Worm (Caenorhabditis elegans) whole organism, L1 larva: Measurements from ENCODE around the gene F43E2.1.

ENCODE experiments used
- C04F5.9 ChIP-seq: sonication (generic microtip); optimal IDR thresholded peaks from 2 replicates; lab custom pipeline; 2016; ENCODE audit warnings: missing genetic modification characterization, missing compliant biosample characterization
- C34B4.2 ChIP-seq: sonication (generic microtip); optimal IDR thresholded peaks from 2 replicates; lab custom pipeline; 2017; ENCODE audit warnings: mild to moderate bottlenecking, missing genetic modification characterization, missing compliant biosample characterization
- aha-1 ChIP-seq: fragments of 150-350 bp; optimal IDR thresholded peaks from 2 replicates; lab custom pipeline; 2014; ENCODE audit warnings: missing biosample characterization, missing genetic modification characterization
- alr-1 ChIP-seq: fragments of 200-800 bp; sonication (Bioruptor generic); optimal IDR thresholded peaks from 2 replicates; lab custom pipeline; 2018; ENCODE audit warnings: borderline replicate concordance, mild to moderate bottlenecking, missing genetic modification characterization, missing compliant biosample characterization
- aly-2 ChIP-seq: fragments of 150-350 bp; optimal IDR thresholded peaks from 2 replicates; lab custom pipeline; 2014; ENCODE audit warnings: missing biosample characterization, missing genetic modification characterization
- ceh-63 ChIP-seq: fragments of 200-800 bp; sonication (Bioruptor generic); optimal IDR thresholded peaks from 2 replicates; lab custom pipeline; 2018; ENCODE audit warnings: mild to moderate bottlenecking, missing genetic modification characterization, missing compliant biosample characterization
- ceh-8 ChIP-seq: fragments of 200-800 bp; sonication (Bioruptor generic); optimal IDR thresholded peaks from 2 replicates; lab custom pipeline; 2018; ENCODE audit warnings: mild to moderate bottlenecking, missing genetic modification characterization, moderate library complexity, missing compliant biosample characterization
- ceh-82 ChIP-seq, 3 experiments: fragments of 150-350 bp in 1 of 3; sonication (generic microtip) in 2 of 3; optimal IDR thresholded peaks; 2 replicates each; lab custom pipeline; 2014 to 2017; ENCODE audit warnings: missing biosample characterization in 3 of 3, missing genetic modification characterization in 3 of 3
- ceh-90 ChIP-seq: sonication (generic microtip); optimal IDR thresholded peaks from 2 replicates; lab custom pipeline; 2016; ENCODE audit warnings: missing genetic modification characterization, missing compliant biosample characterization
- ces-1 ChIP-seq: fragments of 150-350 bp; optimal IDR thresholded peaks from 2 replicates; lab custom pipeline; 2014; ENCODE audit warnings: missing biosample characterization, missing genetic modification reagents, missing genetic modification characterization
- dpl-1 ChIP-seq, 3 experiments: fragments of 150-350 bp in 2 of 3; sonication (generic microtip) in 1 of 3; optimal IDR thresholded peaks; 2 replicates each; lab custom pipeline; 2014 to 2017; ENCODE audit warnings: missing biosample characterization in 3 of 3, missing genetic modification characterization in 3 of 3, missing genetic modification reagents in 3 of 3
- efl-1 ChIP-seq, 4 experiments: fragments of 150-350 bp; optimal IDR thresholded peaks in 3 of 4; peaks in 1 of 4; 1 replicate in 1 of 4; 2 replicates in 3 of 4; lab custom pipeline; 2014; ENCODE audit warnings: missing biosample characterization in 2 of 4, missing genetic modification characterization in 2 of 4, missing genetic modification reagents in 2 of 4
- efl-3 ChIP-seq: fragments of 200-800 bp; sonication (Bioruptor generic); optimal IDR thresholded peaks from 2 replicates; lab custom pipeline; 2018; ENCODE audit warnings: mild to moderate bottlenecking, missing genetic modification characterization, missing compliant biosample characterization
- egl-13 ChIP-seq: sonication (generic microtip); optimal IDR thresholded peaks from 2 replicates; lab custom pipeline; 2016; ENCODE audit warnings: missing genotype, missing genetic modification reagents, missing genetic modification characterization, missing compliant biosample characterization
- elt-2 ChIP-seq: sonication (generic microtip); optimal IDR thresholded peaks from 2 replicates; lab custom pipeline; 2016; ENCODE audit warnings: missing genetic modification characterization, mild to moderate bottlenecking, inconsistent platforms, missing compliant biosample characterization, missing genetic modification reagents
- ets-5 ChIP-seq: fragments of 200-800 bp; sonication (Bioruptor generic); IDR thresholded peaks from 2 replicates; pipeline ENCODE4 v1.3.6; 2022; ENCODE audit warnings: missing genetic modification characterization, missing compliant biosample characterization
- fkh-10 ChIP-seq: sonication (generic microtip); optimal IDR thresholded peaks from 2 replicates; lab custom pipeline; 2017; ENCODE audit warnings: missing biosample characterization, missing genetic modification reagents, missing genetic modification characterization
- fkh-8 ChIP-seq: sonication (generic microtip); optimal IDR thresholded peaks from 2 replicates; lab custom pipeline; 2016; ENCODE audit warnings: mild to moderate bottlenecking, missing genetic modification characterization, missing compliant biosample characterization
- fos-1 ChIP-seq: fragments of 150-350 bp; optimal IDR thresholded peaks from 2 replicates; lab custom pipeline; 2014; ENCODE audit warnings: missing biosample characterization, missing genetic modification characterization
- grh-1 ChIP-seq: fragments of 200-800 bp; sonication (Bioruptor generic); IDR thresholded peaks from 2 replicates; pipeline ENCODE4 v1.3.6; 2022; ENCODE audit warnings: missing genetic modification reagents, missing genetic modification characterization, missing compliant biosample characterization
- hlh-17 ChIP-seq: fragments of 200-800 bp; sonication (Bioruptor generic); optimal IDR thresholded peaks from 2 replicates; lab custom pipeline; 2018; ENCODE audit warnings: missing genetic modification characterization, mild to moderate bottlenecking, missing compliant biosample characterization, moderate library complexity, borderline replicate concordance
- hpl-2 ChIP-seq: fragments of 150-350 bp; optimal IDR thresholded peaks from 2 replicates; lab custom pipeline; 2014; ENCODE audit warnings: missing biosample characterization, missing genetic modification reagents, missing genetic modification characterization
- irx-1 ChIP-seq: sonication (generic microtip); optimal IDR thresholded peaks from 2 replicates; lab custom pipeline; 2016; ENCODE audit warnings: missing genetic modification characterization, missing compliant biosample characterization
- isw-1 ChIP-seq: fragments of 200-800 bp; sonication (Bioruptor generic); IDR thresholded peaks from 2 replicates; pipeline ENCODE4 v1.3.6; 2022; ENCODE audit warnings: missing genetic modification characterization, missing compliant biosample characterization
- jun-1 ChIP-seq: fragments of 150-350 bp; optimal IDR thresholded peaks from 2 replicates; lab custom pipeline; 2014; ENCODE audit warnings: missing biosample characterization, missing genetic modification reagents, missing genetic modification characterization
- lin-13 ChIP-seq: fragments of 150-350 bp; optimal IDR thresholded peaks from 2 replicates; lab custom pipeline; 2014; ENCODE audit warnings: missing biosample characterization, missing genetic modification reagents, missing genetic modification characterization
- lin-15B ChIP-seq: fragments of 150-350 bp; sonication (generic microtip); optimal IDR thresholded peaks from 3 replicates; lab custom pipeline; 2014; ENCODE audit warnings: missing biosample characterization, missing genetic modification characterization
- lin-35 ChIP-seq, 2 experiments: fragments of 150-350 bp; optimal IDR thresholded peaks; 2 replicates each; lab custom pipeline; 2014; ENCODE audit warnings: missing biosample characterization in 2 of 2, missing genetic modification characterization in 2 of 2, missing genetic modification reagents in 2 of 2
- lin-39 ChIP-seq: fragments of 150-350 bp; optimal IDR thresholded peaks from 2 replicates; lab custom pipeline; 2014; ENCODE audit warnings: missing biosample characterization, missing genetic modification reagents, missing genetic modification characterization
- lsy-2 ChIP-seq, 2 experiments: fragments of 150-350 bp; optimal IDR thresholded peaks; 2 replicates each; lab custom pipeline; 2014; ENCODE audit warnings: missing biosample characterization in 2 of 2, missing genetic modification characterization in 2 of 2
- mab-9 ChIP-seq: fragments of 200-800 bp; sonication (Bioruptor generic); IDR thresholded peaks from 2 replicates; pipeline ENCODE4 v1.3.6; 2022; ENCODE audit warnings: missing genetic modification reagents, missing genetic modification characterization, missing compliant biosample characterization
- mdl-1 ChIP-seq, 2 experiments: fragments of 150-350 bp; optimal IDR thresholded peaks; 2 replicates each; lab custom pipeline; 2014 to 2017; ENCODE audit warnings: missing biosample characterization in 2 of 2, missing genetic modification characterization in 2 of 2, inconsistent platforms in 1 of 2
- mep-1 ChIP-seq: fragments of 150-350 bp; optimal IDR thresholded peaks from 2 replicates; lab custom pipeline; 2014; ENCODE audit warnings: missing biosample characterization, missing genetic modification characterization
- nhr-237 ChIP-seq: fragments of 150-350 bp; optimal IDR thresholded peaks from 2 replicates; lab custom pipeline; 2014; ENCODE audit warnings: missing biosample characterization, missing genetic modification characterization
- nhr-28 ChIP-seq: fragments of 150-350 bp; optimal IDR thresholded peaks from 2 replicates; lab custom pipeline; 2014; ENCODE audit warnings: missing biosample characterization, missing genetic modification characterization
- nhr-47 ChIP-seq: sonication (generic microtip); optimal IDR thresholded peaks from 2 replicates; lab custom pipeline; 2016; ENCODE audit warnings: mild to moderate bottlenecking, missing genetic modification characterization, moderate library complexity, missing compliant biosample characterization
- nhr-76 ChIP-seq: sonication (generic microtip); optimal IDR thresholded peaks from 2 replicates; lab custom pipeline; 2017; ENCODE audit warnings: missing biosample characterization, missing genetic modification characterization
- nhr-77 ChIP-seq: fragments of 150-350 bp; optimal IDR thresholded peaks from 2 replicates; lab custom pipeline; 2014; ENCODE audit warnings: missing biosample characterization, missing genetic modification characterization
- nhr-84 ChIP-seq: sonication (generic microtip); optimal IDR thresholded peaks from 2 replicates; lab custom pipeline; 2017; ENCODE audit warnings: missing biosample characterization, missing genetic modification characterization
- pag-3 ChIP-seq: sonication (generic microtip); optimal IDR thresholded peaks from 2 replicates; lab custom pipeline; 2017; ENCODE audit warnings: missing genetic modification characterization, mild to moderate bottlenecking, missing compliant biosample characterization, antibody characterized with exemption, borderline replicate concordance; ENCODE audit not compliant: insufficient read depth
- pax-3 ChIP-seq: fragments of 200-800 bp; sonication (Bioruptor generic); optimal IDR thresholded peaks from 2 replicates; lab custom pipeline; 2018; ENCODE audit warnings: mild to moderate bottlenecking, missing genetic modification characterization, moderate library complexity, missing compliant biosample characterization
- skn-1 ChIP-seq: fragments of 150-350 bp; optimal IDR thresholded peaks from 2 replicates; lab custom pipeline; 2014; ENCODE audit warnings: missing biosample characterization, missing genetic modification characterization
- snpc-4 ChIP-seq: fragments of 150-350 bp; optimal IDR thresholded peaks from 2 replicates; lab custom pipeline; 2014; ENCODE audit warnings: missing biosample characterization, missing genetic modification characterization
- sox-4 ChIP-seq: sonication (generic microtip); optimal IDR thresholded peaks from 2 replicates; lab custom pipeline; 2016; ENCODE audit warnings: missing genetic modification characterization, missing compliant biosample characterization
- sptf-1 ChIP-seq: fragments of 150-350 bp; optimal IDR thresholded peaks from 2 replicates; lab custom pipeline; 2014; ENCODE audit warnings: missing biosample characterization, missing genetic modification characterization
- swsn-7 ChIP-seq: sonication (generic microtip); optimal IDR thresholded peaks from 2 replicates; lab custom pipeline; 2016; ENCODE audit warnings: missing genetic modification characterization, missing compliant biosample characterization
- tbx-2 ChIP-seq: sonication (generic microtip); optimal IDR thresholded peaks from 2 replicates; lab custom pipeline; 2016; ENCODE audit warnings: missing genetic modification characterization, missing compliant biosample characterization
- unc-30 ChIP-seq: sonication (generic microtip); optimal IDR thresholded peaks from 2 replicates; lab custom pipeline; 2017; ENCODE audit warnings: missing biosample characterization, missing genetic modification characterization
- unc-62 ChIP-seq: fragments of 150-350 bp; optimal IDR thresholded peaks from 2 replicates; lab custom pipeline; 2014; ENCODE audit warnings: missing biosample characterization, missing genetic modification reagents, missing genetic modification characterization
- unc-98 ChIP-seq: fragments of 200-800 bp; sonication (Bioruptor generic); IDR thresholded peaks from 2 replicates; pipeline ENCODE4 v1.3.6; 2022; ENCODE audit warnings: missing genetic modification characterization, missing compliant biosample characterization
- vab-15 ChIP-seq: sonication (generic microtip); optimal IDR thresholded peaks from 2 replicates; lab custom pipeline; 2017; ENCODE audit warnings: missing genotype, mild to moderate bottlenecking, missing genetic modification characterization, missing compliant biosample characterization
- xbp-1 ChIP-seq: sonication (generic microtip); optimal IDR thresholded peaks from 2 replicates; lab custom pipeline; 2016; ENCODE audit warnings: missing genetic modification characterization, missing compliant biosample characterization
- ztf-4 ChIP-seq: fragments of 150-350 bp; optimal IDR thresholded peaks from 2 replicates; lab custom pipeline; 2014; ENCODE audit warnings: missing biosample characterization, missing genetic modification characterization

F43E2.1 gene

ce11 chrII:7374143-7374542 is 937 bp upstream of the F43E2.1 start, which contains the start of the genes mtch-1 and rpb-4 (continued):
- TF ChIP-seq unc-30, result no peak
- TF ChIP-seq lin-39 (tag; lab: Kevin White, UChicago), result no peak
- TF ChIP-seq elt-2 (tag; lab: Kevin White, UChicago), result no peak
- TF ChIP-seq sptf-1 (tag; lab: Kevin White, UChicago), result no peak
- TF ChIP-seq xbp-1 (tag; lab: Kevin White, UChicago), result peak; percentile 29
- TF ChIP-seq snpc-4 (tag; lab: Kevin White, UChicago), result peak; percentile 4
- no peak for TF ChIP-seq mep-1 (tag; lab: Kevin White, UChicago)
- TF ChIP-seq pag-3 (tag; lab: Kevin White, UChicago), result no peak
- TF ChIP-seq sox-4 (tag; lab: Kevin White, UChicago), result no peak
- no peak for TF ChIP-seq fos-1
- no peak for TF ChIP-seq unc-62 (GFP tag; lab: Kevin White, UChicago)
- TF ChIP-seq aha-1 (tag; lab: Kevin White, UChicago), result no peak
- no peak for TF ChIP-seq alr-1 (tag; lab: Kevin White, UChicago)
- peak; percentile 50 for TF ChIP-seq skn-1 (tag; lab: Kevin White, UChicago)
- TF ChIP-seq hlh-17 (GFP tag; lab: Kevin White, UChicago), result no peak
- no peak for TF ChIP-seq lin-13
- TF ChIP-seq jun-1 (tag; lab: Kevin White, UChicago), result no peak
- TF ChIP-seq nhr-47 (tag; lab: Kevin White, UChicago), result peak; percentile 10
- no peak for TF ChIP-seq fkh-10 (GFP tag; lab: Kevin White, UChicago)
- TF ChIP-seq dpl-1 (GFP tag; optimal IDR thresholded peaks at IDR 0.05; lab: Kevin White, UChicago), result peak in 2 of 3 experiments; percentile 41 to 50
- no peak for TF ChIP-seq ces-1
- peak in 1 of 2 experiments; percentile 25 for TF ChIP-seq lin-35 (GFP tag; optimal IDR thresholded peaks at IDR 0.05; lab: Kevin White, UChicago)
- no peak for TF ChIP-seq aly-2 (tag; lab: Kevin White, UChicago)
- no peak for TF ChIP-seq irx-1 (tag; lab: Kevin White, UChicago)
- no peak for TF ChIP-seq ztf-4 (tag; lab: Kevin White, UChicago)
- no peak for TF ChIP-seq ceh-63 (GFP tag; lab: Kevin White, UChicago)
- TF ChIP-seq grh-1 (GFP tag; lab: Robert Waterston, UW), result no peak
- no peak for TF ChIP-seq ceh-90 (tag; lab: Kevin White, UChicago)
- TF ChIP-seq nhr-28 (tag; lab: Kevin White, UChicago), result no peak
- no peak for TF ChIP-seq isw-1
- no peak for TF ChIP-seq C34B4.2 (tag; lab: Kevin White, UChicago)
- TF ChIP-seq nhr-76 (tag; lab: Kevin White, UChicago), result no peak
- no peak for TF ChIP-seq tbx-2 (tag; lab: Kevin White, UChicago)
- TF ChIP-seq lsy-2 (tag; optimal IDR thresholded peaks at IDR 0.05; lab: Kevin White, UChicago), result peak; percentile 20 to 66
- no peak for TF ChIP-seq C04F5.9 (tag; lab: Kevin White, UChicago)
- no peak for TF ChIP-seq pax-3 (tag; lab: Kevin White, UChicago)
- TF ChIP-seq ceh-82 (tag; optimal IDR thresholded peaks at IDR 0.05; lab: Kevin White, UChicago), result peak in 1 of 3 experiments; percentile 2
- TF ChIP-seq lin-15B (tag; lab: Kevin White, UChicago), result no peak
- peak; percentile 1 for TF ChIP-seq swsn-7 (tag; lab: Kevin White, UChicago)
- TF ChIP-seq mdl-1 (tag; optimal IDR thresholded peaks at IDR 0.05; lab: Kevin White, UChicago), result peak in 1 of 2 experiments; percentile 10
- TF ChIP-seq vab-15 (tag; lab: Kevin White, UChicago), result no peak
- TF ChIP-seq ceh-8 (GFP tag; lab: Kevin White, UChicago), result no peak
- no peak for TF ChIP-seq unc-98 (GFP tag; lab: Robert Waterston, UW)
- TF ChIP-seq fkh-8 (tag; lab: Kevin White, UChicago), result no peak
- no peak for TF ChIP-seq ets-5 (GFP tag; lab: Robert Waterston, UW)
- no peak for TF ChIP-seq efl-3 (GFP tag; lab: Kevin White, UChicago)
- no peak for TF ChIP-seq hpl-2 (GFP tag; lab: Kevin White, UChicago)
- no peak for TF ChIP-seq nhr-77 (tag; lab: Kevin White, UChicago)
- no peak for TF ChIP-seq nhr-237 (tag; lab: Kevin White, UChicago)
- TF ChIP-seq nhr-84, result no peak
- peak; percentile 30 to 39 for TF ChIP-seq efl-1 (optimal IDR thresholded peaks at IDR 0.05; lab: Kevin White, UChicago)
- peak; percentile 12 to 14 for TF ChIP-seq efl-1 (GFP tag; optimal IDR thresholded peaks at IDR 0.05 in 1 of 2; lab: Kevin White, UChicago)
- no peak for TF ChIP-seq egl-13 (tag; lab: Kevin White, UChicago)
- TF ChIP-seq mab-9 (GFP tag; lab: Robert Waterston, UW), result no peak
